Worm (Caenorhabditis elegans) whole organism, late embryonic: ENCODE measurements around the gene C08B6.10.

Experiments used
- dmd-4 ChIP-seq: sonication (generic microtip); optimal IDR thresholded peaks from 2 replicates; lab custom pipeline; 2016; ENCODE audit warnings: borderline replicate concordance, missing genetic modification characterization, missing compliant biosample characterization
- gmeb-2 ChIP-seq: sonication (generic microtip); optimal IDR thresholded peaks from 2 replicates; lab custom pipeline; 2016; ENCODE audit warnings: missing genetic modification characterization, inconsistent platforms, missing compliant biosample characterization
- lin-11 ChIP-seq: fragments of 200-800 bp; sonication (Bioruptor generic); optimal IDR thresholded peaks from 2 replicates; lab custom pipeline; 2018; ENCODE audit warnings: mild to moderate bottlenecking, missing genetic modification characterization, missing compliant biosample characterization
- nfya-1 ChIP-seq: sonication (generic microtip); optimal IDR thresholded peaks from 2 replicates; lab custom pipeline; 2017; ENCODE audit warnings: missing genetic modification characterization, mild to moderate bottlenecking, missing compliant biosample characterization, antibody characterized with exemption, moderate library complexity
- nhr-11 ChIP-seq: fragments of 150-350 bp; optimal IDR thresholded peaks from 2 replicates; lab custom pipeline; 2014; ENCODE audit warnings: missing biosample characterization, missing genetic modification characterization

ce11 chrV:10145653-10146052, 20.4 kb downstream of the C08B6.10 start, which contains the start of gene C51E3.9:
- TF ChIP-seq nhr-11 (tag; lab: Kevin White, UChicago) (no peak), dmd-4 (tag; lab: Kevin White, UChicago) (no peak), lin-11 (no peak), gmeb-2 (tag; lab: Kevin White, UChicago) (no peak), nfya-1 (tag; lab: Kevin White, UChicago) (no peak)
